Worm (Caenorhabditis elegans) whole organism, L2 larva: ENCODE results near the gene pph-4.1.
"Not testable (repeated sequence)": the region's sequence is repeated elsewhere in the genome, so short reads cannot be mapped to it uniquely, and the experiment has no call there.

Source experiments
- C34F6.9 ChIP-seq: fragments of 150-350 bp; optimal IDR thresholded peaks from 2 replicates; lab custom pipeline; 2014; ENCODE audit warnings: missing biosample characterization, missing genetic modification characterization
- Y55F3AM.14 ChIP-seq: fragments of 200-800 bp; sonication (Bioruptor generic); optimal IDR thresholded peaks from 2 replicates; lab custom pipeline; 2018; ENCODE audit warnings: mild to moderate bottlenecking, missing genetic modification characterization, missing compliant biosample characterization
- ZK546.5 ChIP-seq: sonication (generic microtip); optimal IDR thresholded peaks from 2 replicates; lab custom pipeline; 2017; ENCODE audit warnings: missing biosample characterization, missing genetic modification characterization
- alr-1 ChIP-seq: fragments of 150-350 bp; optimal IDR thresholded peaks from 2 replicates; lab custom pipeline; 2014; ENCODE audit warnings: missing biosample characterization, missing genetic modification characterization
- ama-1 ChIP-seq: fragments of 150-350 bp; optimal IDR thresholded peaks from 2 replicates; lab custom pipeline; 2018; ENCODE audit warnings: inconsistent platforms
- blmp-1 ChIP-seq: sonication (generic microtip); optimal IDR thresholded peaks from 2 replicates; lab custom pipeline; 2017; ENCODE audit warnings: missing genetic modification characterization, mild to moderate bottlenecking, missing compliant biosample characterization, antibody characterized with exemption, moderate library complexity; ENCODE audit not compliant: insufficient read depth
- crh-2 ChIP-seq: sonication (generic microtip); optimal IDR thresholded peaks from 2 replicates; lab custom pipeline; 2017; ENCODE audit warnings: missing biosample characterization, missing genetic modification characterization
- dmd-4 ChIP-seq: sonication (generic microtip); optimal IDR thresholded peaks from 2 replicates; lab custom pipeline; 2017; ENCODE audit warnings: missing biosample characterization, missing genetic modification characterization
- elt-3 ChIP-seq: sonication (generic microtip); optimal IDR thresholded peaks from 2 replicates; lab custom pipeline; 2017; ENCODE audit warnings: missing biosample characterization, missing genetic modification characterization
- fos-1 ChIP-seq: fragments of 150-350 bp; optimal IDR thresholded peaks from 2 replicates; lab custom pipeline; 2014; ENCODE audit warnings: missing biosample characterization, missing genetic modification characterization
- gmeb-1 ChIP-seq: fragments of 150-350 bp; optimal IDR thresholded peaks from 2 replicates; lab custom pipeline; 2014; ENCODE audit warnings: missing biosample characterization, missing genetic modification characterization
- lin-11 ChIP-seq: fragments of 150-350 bp; sonication (generic microtip); optimal IDR thresholded peaks from 2 replicates; lab custom pipeline; 2014; ENCODE audit warnings: missing biosample characterization, missing genetic modification characterization, inconsistent platforms, mixed read lengths
- lin-13 ChIP-seq: fragments of 150-350 bp; optimal IDR thresholded peaks from 2 replicates; lab custom pipeline; 2014; ENCODE audit warnings: missing biosample characterization, missing genetic modification reagents, missing genetic modification characterization
- lin-39 ChIP-seq: fragments of 150-350 bp; optimal IDR thresholded peaks from 2 replicates; lab custom pipeline; 2014; ENCODE audit warnings: missing biosample characterization, missing genetic modification reagents, missing genetic modification characterization
- lsy-2 ChIP-seq, 2 experiments: fragments of 150-350 bp in 1 of 2; sonication (generic microtip) in 1 of 2; optimal IDR thresholded peaks; 2 replicates each; lab custom pipeline; 2014 to 2017; ENCODE audit warnings: missing biosample characterization in 2 of 2, missing genetic modification characterization in 2 of 2
- mab-5 ChIP-seq: fragments of 150-350 bp; optimal IDR thresholded peaks from 2 replicates; lab custom pipeline; 2014; ENCODE audit warnings: missing biosample characterization, missing genetic modification characterization
- nhr-10 ChIP-seq: sonication (generic microtip); optimal IDR thresholded peaks from 2 replicates; lab custom pipeline; 2017; ENCODE audit warnings: missing biosample characterization, missing genetic modification characterization
- nhr-11 ChIP-seq: fragments of 150-350 bp; optimal IDR thresholded peaks from 2 replicates; lab custom pipeline; 2014; ENCODE audit warnings: missing biosample characterization, missing genetic modification characterization
- nhr-12 ChIP-seq: fragments of 150-350 bp; optimal IDR thresholded peaks from 2 replicates; lab custom pipeline; 2014; ENCODE audit warnings: missing biosample characterization, missing genetic modification characterization
- nhr-129 ChIP-seq: fragments of 150-350 bp; optimal IDR thresholded peaks from 2 replicates; lab custom pipeline; 2014; ENCODE audit warnings: missing biosample characterization, missing genetic modification characterization
- nhr-23 ChIP-seq: fragments of 150-350 bp; optimal IDR thresholded peaks from 2 replicates; lab custom pipeline; 2014; ENCODE audit warnings: missing biosample characterization, missing genetic modification reagents, missing genetic modification characterization
- nhr-237 ChIP-seq: fragments of 150-350 bp; optimal IDR thresholded peaks from 2 replicates; lab custom pipeline; 2014; ENCODE audit warnings: missing biosample characterization, missing genetic modification characterization
- nhr-25 ChIP-seq: fragments of 150-350 bp; sonication (generic microtip); optimal IDR thresholded peaks from 3 replicates; lab custom pipeline; 2014; ENCODE audit warnings: missing biosample characterization, missing genetic modification characterization
- nhr-6 ChIP-seq: fragments of 150-350 bp; optimal IDR thresholded peaks from 2 replicates; lab custom pipeline; 2014; ENCODE audit warnings: missing biosample characterization, missing genetic modification characterization
- sem-4 ChIP-seq: fragments of 150-350 bp; optimal IDR thresholded peaks from 2 replicates; lab custom pipeline; 2014; ENCODE audit warnings: missing biosample characterization, missing genetic modification reagents, missing genetic modification characterization
- skn-1 ChIP-seq: sonication (generic microtip); optimal IDR thresholded peaks from 2 replicates; lab custom pipeline; 2017; ENCODE audit warnings: missing biosample characterization, missing genetic modification characterization
- sma-3 ChIP-seq: sonication (generic microtip); optimal IDR thresholded peaks from 2 replicates; lab custom pipeline; 2016; ENCODE audit warnings: missing genetic modification reagents, missing genetic modification characterization, missing compliant biosample characterization
- unc-39 ChIP-seq: fragments of 150-350 bp; optimal IDR thresholded peaks from 2 replicates; lab custom pipeline; 2014; ENCODE audit warnings: missing biosample characterization, missing genetic modification characterization
- unc-55 ChIP-seq: fragments of 150-350 bp; sonication (generic microtip); optimal IDR thresholded peaks from 3 replicates; lab custom pipeline; 2014; ENCODE audit warnings: missing biosample characterization, missing genetic modification reagents, missing genetic modification characterization
- unc-62 ChIP-seq: fragments of 150-350 bp; optimal IDR thresholded peaks from 2 replicates; lab custom pipeline; 2014; ENCODE audit warnings: missing biosample characterization, missing genetic modification reagents, missing genetic modification characterization
- zag-1 ChIP-seq: fragments of 150-350 bp; optimal IDR thresholded peaks from 2 replicates; lab custom pipeline; 2014; ENCODE audit warnings: missing biosample characterization, missing genetic modification characterization
- ztf-1 ChIP-seq: fragments of 200-800 bp; sonication (Bioruptor generic); conservative IDR thresholded peaks from 2 replicates; pipeline ENCODE4 v1.3.6; 2022; ENCODE audit warnings: missing genetic modification characterization, missing compliant biosample characterization
- ztf-11 ChIP-seq: sonication (generic microtip); optimal IDR thresholded peaks from 2 replicates; lab custom pipeline; 2017; ENCODE audit warnings: missing biosample characterization, missing genetic modification characterization

The pph-4.1 gene

DNA sequence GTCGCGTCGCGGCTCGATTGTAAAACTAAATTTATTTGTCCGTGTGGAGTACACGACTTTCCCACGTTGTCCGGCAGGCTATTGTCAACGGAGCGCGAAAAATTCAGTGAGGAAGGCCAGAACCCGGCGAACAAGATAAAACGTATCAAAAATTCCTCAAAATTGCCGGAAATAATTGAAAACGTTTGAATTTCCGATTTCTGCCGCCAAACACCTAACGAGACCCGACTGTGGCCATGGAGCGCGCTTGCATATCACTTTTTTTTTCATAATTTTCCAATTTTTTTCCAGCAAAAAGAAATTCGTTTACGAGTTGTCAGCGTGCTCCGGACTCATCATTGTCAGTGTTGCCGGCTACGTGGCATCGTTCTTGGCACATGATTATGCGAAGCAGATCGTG lies 47.3 kb upstream of the pph-4.1 start:
- TF ChIP-seq lin-39 (tag; lab: Kevin White, UChicago) (no peak), lin-13 (no peak), ztf-11 (no peak), unc-39 (tag; lab: Kevin White, UChicago) (no peak), unc-62 (GFP tag; lab: Kevin White, UChicago) (no peak)

ce11 chrIII:12395085-12395484 lies 43.9 kb upstream of the pph-4.1 start, which contains the start of gene Y49E10.10:
Gene Y49E10.10 (plus strand): TSS chrIII:12395465.
- TF ChIP-seq nhr-129 (tag; lab: Kevin White, UChicago): no peak

- no peak for TF ChIP-seq fos-1
- no peak for TF ChIP-seq ztf-11
- TF ChIP-seq nhr-12: no peak
- no peak for TF ChIP-seq ZK546.5
- no peak for TF ChIP-seq elt-3 (tag; lab: Kevin White, UChicago)
- TF ChIP-seq zag-1 (tag; lab: Kevin White, UChicago): no peak
- no peak for TF ChIP-seq crh-2
- TF ChIP-seq Y55F3AM.14 (GFP tag; lab: Kevin White, UChicago): no peak
- TF ChIP-seq ztf-1 (GFP tag; lab: Robert Waterston, UW): no peak
- TF ChIP-seq nhr-23: no peak
- no peak for TF ChIP-seq mab-5
- no peak for TF ChIP-seq skn-1 (tag; lab: Kevin White, UChicago)
- TF ChIP-seq nhr-237 (tag; lab: Kevin White, UChicago): no peak
- TF ChIP-seq dmd-4: no peak
These were observed 37.0 kb upstream of the pph-4.1 start for ce11 chrIII:12388106-12388505.

- not testable (repeated sequence) for TF ChIP-seq unc-55, sma-3, ztf-11
These were observed 35.5 kb upstream of the pph-4.1 start, which contains the start of gene Y49E10.30 for ce11 chrIII:12386597-12386996. Gene Y49E10.30 (plus strand): TSS chrIII:12386897.

DNA sequence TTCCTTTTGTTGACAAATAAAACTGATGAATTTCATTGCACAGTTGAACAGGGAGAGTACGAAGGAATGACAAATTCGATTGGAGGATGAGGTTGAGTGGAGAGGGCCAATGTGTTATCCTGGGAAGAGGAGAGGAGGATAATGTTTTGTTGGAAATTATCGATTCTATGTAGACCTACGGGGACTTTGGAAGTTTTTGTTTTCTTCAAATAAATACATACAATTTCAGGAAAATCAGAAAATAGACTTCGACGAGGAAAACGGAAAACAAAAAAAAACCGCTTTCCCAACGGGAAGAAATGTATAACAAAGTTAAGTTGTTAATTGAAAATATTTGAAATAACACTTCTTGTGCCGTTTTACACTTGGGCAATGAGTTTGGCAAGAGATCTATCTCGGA lies 32.6 kb upstream of the pph-4.1 start, which contains the start of gene Y49E10.4:
Gene Y49E10.4 (minus strand): TSS at position 101 of the 400 bp plus-strand sequence.
- not testable (repeated sequence) for TF ChIP-seq nhr-129 (tag; lab: Kevin White, UChicago); nhr-10 (tag; lab: Kevin White, UChicago); fos-1

DNA sequence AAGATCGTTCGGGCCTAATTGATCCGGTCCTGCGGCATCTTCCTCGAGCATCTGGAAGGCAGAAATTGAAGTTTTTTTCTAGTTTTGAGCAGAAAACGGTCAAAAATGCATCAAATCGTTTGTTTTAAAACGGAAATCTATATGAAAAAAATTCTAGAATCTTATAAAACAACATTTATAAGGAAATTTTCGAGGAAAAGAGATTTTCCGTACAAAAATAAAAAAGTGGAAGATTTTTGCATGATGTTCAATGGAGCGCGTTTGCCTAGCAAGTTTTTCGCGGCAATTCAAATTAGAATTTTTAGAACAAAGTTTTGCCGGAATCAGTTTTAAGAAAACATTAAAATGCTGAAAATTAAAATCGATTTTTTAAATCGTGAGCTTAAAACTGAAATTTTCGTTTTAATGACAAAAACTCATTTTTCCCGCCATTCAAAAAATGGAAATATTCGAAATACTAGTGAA lies 26.1 kb upstream of the pph-4.1 start, which contains the start of gene pph-4.2:
Gene pph-4.2 (minus strand): TSS at position 51 of the 465 bp plus-strand sequence.
- TF ChIP-seq lin-13 (peak; percentile 7), lsy-2 (tag; optimal IDR thresholded peaks at IDR 0.05; lab: Kevin White, UChicago) (peak in 1 of 2 experiments; percentile 63), blmp-1 (no peak), unc-55 (peak; percentile 76), ama-1 (lab: Kevin White, UChicago) (no peak), C34F6.9 (tag; lab: Kevin White, UChicago) (peak; percentile 62), nhr-129 (tag; lab: Kevin White, UChicago) (no peak), crh-2 (peak; percentile 1), gmeb-1 (peak; percentile 92), nhr-11 (tag; lab: Kevin White, UChicago) (no peak), sem-4 (tag; lab: Kevin White, UChicago) (peak; percentile 45), nhr-6 (tag; lab: Kevin White, UChicago) (no peak)
- TF ChIP-seq, all 48 proteins: peak for 7

- no peak for TF ChIP-seq fos-1
- no peak for TF ChIP-seq nhr-25 (tag; lab: Kevin White, UChicago)
- no peak for TF ChIP-seq gmeb-1
- TF ChIP-seq lin-11 (tag; lab: Kevin White, UChicago): no peak
- no peak for TF ChIP-seq alr-1 (tag; lab: Kevin White, UChicago)
These were observed 24.5 kb upstream of the pph-4.1 start for ce11 chrIII:12375614-12376013.
